Fruit fly (Drosophila melanogaster) whole organism, embryonic: ENCODE data around the gene Atg5.

Experiments
- Abd-B ChIP-seq: fragments of 200-800 bp; sonication (Bioruptor generic); optimal IDR thresholded peaks from 2 replicates; lab custom pipeline; 2018; ENCODE audit warnings: missing biosample characterization, mild to moderate bottlenecking, missing genetic modification characterization, moderate library complexity
- Bgb ChIP-seq: fragments of 200-800 bp; sonication (Bioruptor generic); IDR thresholded peaks from 2 replicates; pipeline ENCODE4 v1.3.6; 2022; ENCODE audit warnings: missing biosample characterization, missing genetic modification characterization; ENCODE audit not compliant: partially characterized antibody
- CG1024 ChIP-seq: fragments of 200-800 bp; sonication (Bioruptor generic); IDR thresholded peaks from 2 replicates; pipeline ENCODE4 v1.3.6; 2022; ENCODE audit warnings: missing biosample characterization, missing genetic modification characterization
- CG10267 ChIP-seq: fragments of 200-800 bp; sonication (Bioruptor generic); optimal IDR thresholded peaks from 2 replicates; lab custom pipeline; 2018; ENCODE audit warnings: missing biosample characterization, mild to moderate bottlenecking, missing genetic modification characterization, moderate library complexity
- CG10654 ChIP-seq: fragments of 200-800 bp; sonication (Bioruptor generic); optimal IDR thresholded peaks from 2 replicates; lab custom pipeline; 2016; ENCODE audit warnings: missing biosample characterization, missing genetic modification characterization
- CG11085 ChIP-seq: fragments of 200-800 bp; sonication (Bioruptor generic); IDR thresholded peaks from 2 replicates; pipeline ENCODE4 v1.3.6; 2022; ENCODE audit warnings: missing biosample characterization, missing genetic modification characterization
- CG13894 ChIP-seq: fragments of 200-800 bp; sonication (Bioruptor generic); optimal IDR thresholded peaks from 3 replicates; lab custom pipeline; 2018; ENCODE audit warnings: missing biosample characterization, mild to moderate bottlenecking, missing genetic modification characterization, moderate library complexity
- CG14441 ChIP-seq: fragments of 200-800 bp; sonication (Bioruptor generic); IDR thresholded peaks from 2 replicates; pipeline ENCODE4 v1.3.6; 2022; ENCODE audit warnings: missing biosample characterization, missing genetic modification characterization
- CG1529 ChIP-seq: fragments of 200-800 bp; sonication (Bioruptor generic); optimal IDR thresholded peaks from 3 replicates; lab custom pipeline; 2018; ENCODE audit warnings: missing biosample characterization, missing genetic modification characterization
- CG15696 ChIP-seq: fragments of 200-800 bp; sonication (Bioruptor generic); optimal IDR thresholded peaks from 2 replicates; lab custom pipeline; 2019; ENCODE audit warnings: missing biosample characterization, mild to moderate bottlenecking, missing genetic modification characterization, moderate library complexity
- CG16815 ChIP-seq: fragments of 200-800 bp; sonication (Bioruptor generic); optimal IDR thresholded peaks from 3 replicates; lab custom pipeline; 2017; ENCODE audit warnings: missing biosample characterization, mild to moderate bottlenecking, missing genetic modification characterization
- CG17359 ChIP-seq: fragments of 200-800 bp; sonication (Bioruptor generic); optimal IDR thresholded peaks from 3 replicates; lab custom pipeline; 2018; ENCODE audit warnings: missing biosample characterization, mild to moderate bottlenecking, missing genetic modification characterization, moderate library complexity
- CG1832 ChIP-seq: fragments of 200-800 bp; sonication (Bioruptor generic); optimal IDR thresholded peaks from 2 replicates; lab custom pipeline; 2017; ENCODE audit warnings: missing biosample characterization, mild to moderate bottlenecking, missing genetic modification characterization, inconsistent platforms
- CG18476 ChIP-seq: fragments of 200-800 bp; sonication (Bioruptor generic); optimal IDR thresholded peaks from 2 replicates; lab custom pipeline; 2016; ENCODE audit warnings: missing biosample characterization, mild to moderate bottlenecking, missing genetic modification characterization
- CG2129 ChIP-seq: fragments of 200-800 bp; sonication (Bioruptor generic); IDR thresholded peaks from 2 replicates; pipeline ENCODE4 v1.3.6; 2022; ENCODE audit warnings: missing biosample characterization, missing genetic modification characterization; ENCODE audit not compliant: partially characterized antibody
- CG32532 ChIP-seq: fragments of 200-800 bp; sonication (Bioruptor generic); IDR thresholded peaks from 2 replicates; pipeline ENCODE4 v1.3.6; 2022; ENCODE audit warnings: missing biosample characterization, missing genetic modification characterization
- CG3281 ChIP-seq: fragments of 200-800 bp; sonication (Bioruptor generic); optimal IDR thresholded peaks from 3 replicates; lab custom pipeline; 2017; ENCODE audit warnings: missing biosample characterization, mild to moderate bottlenecking, missing genetic modification characterization
- CG34376 ChIP-seq: fragments of 200-800 bp; sonication (Bioruptor generic); optimal IDR thresholded peaks from 2 replicates; lab custom pipeline; 2018; ENCODE audit warnings: missing biosample characterization, mild to moderate bottlenecking, missing genetic modification characterization
- CG9727 ChIP-seq: fragments of 200-800 bp; sonication (Bioruptor generic); optimal IDR thresholded peaks from 3 replicates; lab custom pipeline; 2017; ENCODE audit warnings: missing biosample characterization, mild to moderate bottlenecking, missing genetic modification characterization
- CG9876 ChIP-seq: fragments of 200-800 bp; sonication (Bioruptor generic); optimal IDR thresholded peaks from 2 replicates; lab custom pipeline; 2016; ENCODE audit warnings: missing biosample characterization, missing genetic modification characterization
- D19B ChIP-seq: fragments of 200-800 bp; sonication (Bioruptor generic); optimal IDR thresholded peaks from 2 replicates; lab custom pipeline; 2017; ENCODE audit warnings: missing biosample characterization, mild to moderate bottlenecking, missing genetic modification characterization
- Dbx ChIP-seq: fragments of 200-800 bp; sonication (Bioruptor generic); IDR thresholded peaks from 3 replicates; pipeline ENCODE4 v1.3.6; 2022; ENCODE audit warnings: missing biosample characterization, missing genetic modification characterization
- Dll ChIP-seq: fragments of 200-800 bp; sonication (Bioruptor generic); IDR thresholded peaks from 4 replicates; pipeline ENCODE4 v1.3.6; 2022; ENCODE audit warnings: missing biosample characterization, missing genetic modification characterization; ENCODE audit not compliant: partially characterized antibody
- Dref ChIP-seq: fragments of 200-800 bp; sonication (Bioruptor generic); IDR thresholded peaks from 2 replicates; pipeline ENCODE4 v1.3.6; 2022; ENCODE audit warnings: missing biosample characterization, missing genetic modification characterization
- Eip74EF ChIP-seq, 2 experiments: fragments of 200-800 bp in 1 of 2; fragments of >200 bp in 1 of 2; sonication (Bioruptor generic) in 1 of 2; optimal IDR thresholded peaks; 2 replicates each; lab custom pipeline; 2017 to 2019; ENCODE audit warnings: missing biosample characterization in 2 of 2, missing genetic modification characterization in 2 of 2, mild to moderate bottlenecking in 1 of 2, moderate library complexity in 1 of 2
- Hr51 ChIP-seq, 2 experiments: fragments of 200-800 bp; sonication (Bioruptor generic); optimal IDR thresholded peaks; 2 replicates in 1 of 2; 3 replicates in 1 of 2; lab custom pipeline; 2016 to 2018; ENCODE audit warnings: missing biosample characterization in 2 of 2, missing genetic modification characterization in 2 of 2, mild to moderate bottlenecking in 1 of 2, moderate library complexity in 1 of 2
- Ptx1 ChIP-seq: fragments of 200-800 bp; sonication (Bioruptor generic); IDR thresholded peaks from 2 replicates; pipeline ENCODE4 v1.3.6; 2022; ENCODE audit warnings: missing biosample characterization, missing genetic modification characterization
- Ravus ChIP-seq: fragments of 200-800 bp; sonication (Bioruptor generic); IDR thresholded peaks from 2 replicates; pipeline ENCODE4 v1.3.6; 2022; ENCODE audit warnings: missing biosample characterization, missing genetic modification characterization
- Side ChIP-seq: fragments of 200-800 bp; sonication (Bioruptor generic); optimal IDR thresholded peaks from 2 replicates; lab custom pipeline; 2016; ENCODE audit warnings: missing biosample characterization, missing genetic modification characterization
- Stat92E ChIP-seq, 3 experiments: fragments of >200 bp in 2 of 3; fragments of 200-800 bp in 1 of 3; sonication (Bioruptor generic) in 1 of 3; optimal IDR thresholded peaks; 2 replicates each; lab custom pipeline; 2017 to 2019; ENCODE audit warnings: missing biosample characterization in 3 of 3, missing genetic modification characterization in 3 of 3, mild to moderate bottlenecking in 1 of 3, moderate library complexity in 1 of 3
- TFAM ChIP-seq: fragments of 200-800 bp; sonication (Bioruptor generic); optimal IDR thresholded peaks from 2 replicates; lab custom pipeline; 2017; ENCODE audit warnings: missing biosample characterization, missing genetic modification characterization, inconsistent platforms
- bcd ChIP-seq: fragments of 200-800 bp; sonication (Bioruptor generic); optimal IDR thresholded peaks from 2 replicates; lab custom pipeline; 2017; ENCODE audit warnings: missing biosample characterization, mild to moderate bottlenecking, missing genetic modification characterization
- cato ChIP-seq: fragments of 200-800 bp; sonication (Bioruptor generic); optimal IDR thresholded peaks from 2 replicates; lab custom pipeline; 2016; ENCODE audit warnings: missing biosample characterization, missing genetic modification characterization, borderline replicate concordance
- caup ChIP-seq: fragments of 200-800 bp; sonication (Bioruptor generic); optimal IDR thresholded peaks from 3 replicates; lab custom pipeline; 2017; ENCODE audit warnings: missing biosample characterization, mild to moderate bottlenecking, missing genetic modification characterization, moderate library complexity; ENCODE audit not compliant: severe bottlenecking
- crp ChIP-seq, 2 experiments: fragments of 200-800 bp; sonication (Bioruptor generic); optimal IDR thresholded peaks; 2 replicates in 1 of 2; 3 replicates in 1 of 2; lab custom pipeline; 2017; ENCODE audit warnings: missing biosample characterization in 2 of 2, missing genetic modification characterization in 2 of 2, mild to moderate bottlenecking in 1 of 2, moderate library complexity in 1 of 2
- cwo ChIP-seq: fragments of 200-800 bp; sonication (Bioruptor generic); optimal IDR thresholded peaks from 3 replicates; lab custom pipeline; 2017; ENCODE audit warnings: missing biosample characterization, missing genetic modification characterization, mild to moderate bottlenecking, moderate library complexity, missing genetic modification reagents
- dysf ChIP-seq: fragments of 200-800 bp; sonication (Bioruptor generic); IDR thresholded peaks from 3 replicates; pipeline ENCODE4 v1.3.6; 2022; ENCODE audit warnings: missing biosample characterization, missing genetic modification characterization
- eve ChIP-seq, 2 experiments: fragments of >200 bp; optimal IDR thresholded peaks; 2 replicates each; lab custom pipeline; 2017; ENCODE audit warnings: missing biosample characterization in 2 of 2, missing genetic modification characterization in 2 of 2
- gcm2 ChIP-seq: fragments of 200-800 bp; sonication (Bioruptor generic); optimal IDR thresholded peaks from 2 replicates; lab custom pipeline; 2016; ENCODE audit warnings: missing biosample characterization, missing genetic modification characterization
- h ChIP-seq: fragments of >200 bp; optimal IDR thresholded peaks from 2 replicates; lab custom pipeline; 2017
- kni ChIP-seq: fragments of 200-800 bp; sonication (Bioruptor generic); optimal IDR thresholded peaks from 3 replicates; lab custom pipeline; 2017; ENCODE audit warnings: mild to moderate bottlenecking, missing biosample characterization, missing genetic modification reagents, missing genetic modification characterization
- lilli ChIP-seq: fragments of 200-800 bp; sonication (Bioruptor generic); optimal IDR thresholded peaks from 3 replicates; lab custom pipeline; 2016; ENCODE audit warnings: missing biosample characterization, missing genetic modification characterization
- pb ChIP-seq: fragments of 200-800 bp; sonication (Bioruptor generic); optimal IDR thresholded peaks from 3 replicates; lab custom pipeline; 2016; ENCODE audit warnings: missing biosample characterization, missing genetic modification characterization
- pho ChIP-seq: fragments of 200-800 bp; sonication (Bioruptor generic); optimal IDR thresholded peaks from 2 replicates; lab custom pipeline; 2016; ENCODE audit warnings: missing biosample characterization, missing genetic modification characterization
- schlank ChIP-seq: fragments of 200-800 bp; sonication (Bioruptor generic); optimal IDR thresholded peaks from 2 replicates; lab custom pipeline; 2018; ENCODE audit warnings: missing biosample characterization, mild to moderate bottlenecking, missing genetic modification characterization
- sens ChIP-seq: fragments of 200-800 bp; sonication (Bioruptor generic); peaks from one replicate; lab custom pipeline; 2016; ENCODE audit warnings: missing biosample characterization, missing genetic modification characterization
- stc ChIP-seq: fragments of 200-800 bp; sonication (Bioruptor generic); IDR thresholded peaks from 2 replicates; pipeline ENCODE4 v1.3.6; 2022; ENCODE audit warnings: missing biosample characterization, missing genetic modification characterization
- tio ChIP-seq: fragments of 200-800 bp; sonication (Bioruptor generic); optimal IDR thresholded peaks from 2 replicates; lab custom pipeline; 2017; ENCODE audit warnings: missing biosample characterization, missing genetic modification characterization, inconsistent platforms
- tll ChIP-seq, 2 experiments: fragments of 200-800 bp in 1 of 2; fragments of >200 bp in 1 of 2; sonication (Bioruptor generic) in 1 of 2; optimal IDR thresholded peaks; 2 replicates each; lab custom pipeline; 2017 to 2019; ENCODE audit warnings: missing biosample characterization in 2 of 2, missing genetic modification characterization in 2 of 2, mild to moderate bottlenecking in 1 of 2, moderate library complexity in 1 of 2
- usp ChIP-seq: fragments of >200 bp; optimal IDR thresholded peaks from 2 replicates; lab custom pipeline; 2017; ENCODE audit warnings: missing biosample characterization, missing genetic modification characterization

Atg5 gene

DNA sequence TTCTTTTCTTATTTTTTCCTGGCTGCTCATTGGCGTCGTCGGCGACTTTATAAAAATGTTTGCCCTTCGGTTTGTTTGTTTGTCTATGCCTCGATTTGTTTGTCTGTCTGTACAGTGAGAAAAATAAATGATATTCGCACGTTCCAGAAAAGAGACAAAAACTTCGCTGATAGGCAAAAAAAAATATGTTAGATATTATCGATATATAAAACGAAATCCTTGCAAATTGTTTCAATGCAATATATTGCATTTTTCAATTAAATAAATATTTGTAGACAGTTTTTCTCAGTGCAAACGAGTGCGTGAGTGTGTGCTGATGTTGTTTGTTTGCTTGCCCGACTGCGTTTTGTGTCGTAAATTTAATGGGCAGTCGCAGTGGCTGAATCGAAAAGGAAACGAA is 46.5 kb downstream of the Atg5 start (continued):
- peak; percentile 30 for TF ChIP-seq cato (GFP tag; lab: Kevin White, UChicago)
- peak; percentile 80 for TF ChIP-seq CG10267 (tag; lab: Kevin White, UChicago)
- peak; percentile 68 for TF ChIP-seq CG17359
- TF ChIP-seq CG18476 (GFP tag; lab: Kevin White, UChicago) = peak; percentile 53
- no peak for TF ChIP-seq Dbx
- no peak for TF ChIP-seq D19B
- TF ChIP-seq CG16815 = peak; percentile 68
- TF ChIP-seq CG32532 (GFP tag; lab: Robert Waterston, UW) = no peak; the same call in 1 of the 2 replicates
- TF ChIP-seq tll (GFP tag; optimal IDR thresholded peaks at IDR 0.05; lab: Kevin White, UChicago) = peak in 1 of 2 experiments; percentile 76
- no peak for TF ChIP-seq stc (GFP tag; lab: Robert Waterston, UW)
- peak; percentile 1 for TF ChIP-seq cwo (GFP tag; lab: Kevin White, UChicago)
- TF ChIP-seq Ravus (GFP tag; lab: Robert Waterston, UW) = no peak
- TF ChIP-seq caup (GFP tag; lab: Kevin White, UChicago) = peak; percentile 30
- peak; percentile 58 for TF ChIP-seq lilli (GFP tag; lab: Kevin White, UChicago)
- TF ChIP-seq Bgb (GFP tag; lab: Robert Waterston, UW) = no peak
- no peak for TF ChIP-seq pb (GFP tag; lab: Kevin White, UChicago)
- no peak for TF ChIP-seq TFAM (GFP tag; lab: Kevin White, UChicago)
- TF ChIP-seq CG1832 = no peak
- TF ChIP-seq eve (GFP tag; optimal IDR thresholded peaks at IDR 0.05; lab: Kevin White, UChicago) = no peak
- TF ChIP-seq CG1024 (GFP tag; lab: Robert Waterston, UW) = no peak
- peak; percentile 38 for TF ChIP-seq bcd (GFP tag; lab: Kevin White, UChicago)
- peak; percentile 6 for TF ChIP-seq Side (GFP tag; lab: Kevin White, UChicago)
- TF ChIP-seq CG10654 (GFP tag; lab: Kevin White, UChicago) = peak; percentile 38
- no peak for TF ChIP-seq crp (GFP tag; optimal IDR thresholded peaks at IDR 0.05; lab: Kevin White, UChicago)
- peak; percentile 27 for TF ChIP-seq CG3281 (GFP tag; lab: Kevin White, UChicago)
- peak; percentile 95 for TF ChIP-seq sens (GFP tag; lab: Kevin White, UChicago)
- TF ChIP-seq Dref = no peak
- no peak for TF ChIP-seq schlank (tag; lab: Kevin White, UChicago)
- no peak for TF ChIP-seq CG14441 (GFP tag; lab: Robert Waterston, UW)
- TF ChIP-seq dysf (GFP tag; lab: Robert Waterston, UW) = 0 out of 3 replicates have a peak, but pooled peaks have one; percentile 31
- no peak for TF ChIP-seq CG34376 (GFP tag; lab: Kevin White, UChicago)
- TF ChIP-seq Eip74EF (GFP tag; optimal IDR thresholded peaks at IDR 0.05; lab: Kevin White, UChicago) = peak in 1 of 2 experiments; percentile 15
- TF ChIP-seq CG11085 (GFP tag; lab: Robert Waterston, UW) = no peak
- TF ChIP-seq pho (GFP tag; lab: Kevin White, UChicago) = peak; percentile 12
- TF ChIP-seq h (lab: Kevin White, UChicago) = no peak
- TF ChIP-seq usp (GFP tag; lab: Kevin White, UChicago) = no peak
- TF ChIP-seq CG13894 (tag; lab: Kevin White, UChicago) = no peak
- TF ChIP-seq tio (GFP tag; lab: Kevin White, UChicago) = peak; percentile 52
- TF ChIP-seq CG2129 (GFP tag; lab: Robert Waterston, UW) = no peak
- no peak for TF ChIP-seq Dll (GFP tag; lab: Robert Waterston, UW)
- peak; percentile 23 to 51 for TF ChIP-seq Hr51 (GFP tag; optimal IDR thresholded peaks at IDR 0.05; lab: Kevin White, UChicago)
- TF ChIP-seq Ptx1 (GFP tag; lab: Robert Waterston, UW) = 0 out of 2 replicates have a peak, but pooled peaks have one; percentile 24
- TF ChIP-seq Abd-B (GFP tag; lab: Kevin White, UChicago) = peak; percentile 61
- peak; percentile 59 for TF ChIP-seq CG1529
- TF ChIP-seq CG15696 (tag; lab: Kevin White, UChicago) = peak; percentile 93
- no peak for TF ChIP-seq kni (GFP tag; lab: Kevin White, UChicago)
- peak; percentile 12 for TF ChIP-seq gcm2 (GFP tag; lab: Kevin White, UChicago)
- TF ChIP-seq CG9876 = no peak
- TF ChIP-seq CG9727 (GFP tag; lab: Kevin White, UChicago) = peak; percentile 89
- no peak for TF ChIP-seq Stat92E (GFP tag; optimal IDR thresholded peaks at IDR 0.05; lab: Kevin White, UChicago)
